Worm (Caenorhabditis elegans): ENCODE results near the gene cln-3.3.
"Not testable (repeated sequence)": the region's sequence is repeated elsewhere in the genome, so short reads cannot be mapped to it uniquely, and the experiment has no call there.

Gene cln-3.3

ce11 chrV:8683787-8684186 lies 935 bp downstream of the cln-3.3 start:
- TF ChIP-seq ceh-13 (GFP tag; optimal IDR thresholded peaks at IDR 0.05) (no peak), tbx-37 (GFP tag; conservative IDR thresholded peaks at IDR 0.05) (no peak)

- TF ChIP-seq hmg-4 (GFP tag; optimal IDR thresholded peaks at IDR 0.05) (no peak), ets-7 (tag; optimal IDR thresholded peaks at IDR 0.05) (no peak), sea-1 (GFP tag; conservative IDR thresholded peaks at IDR 0.05) (no peak), B0310.2 (tag; optimal IDR thresholded peaks at IDR 0.05) (no peak), pes-1 (GFP tag; IDR thresholded peaks at IDR 0.05) (no peak), tra-4 (tag; optimal IDR thresholded peaks at IDR 0.05) (no peak), tbx-37 (GFP tag; conservative IDR thresholded peaks at IDR 0.05) (no peak), hmbx-1 (tag; optimal IDR thresholded peaks at IDR 0.05) (no peak), ama-1 (optimal IDR thresholded peaks at IDR 0.05) (no peak), hnd-1 (tag; optimal IDR thresholded peaks at IDR 0.05) (no peak), aly-1 (tag; optimal IDR thresholded peaks at IDR 0.05) (no peak), ceh-13 (GFP tag; optimal IDR thresholded peaks at IDR 0.05) (no peak), flt-1 (GFP tag; IDR thresholded peaks at IDR 0.05) (no peak), F13C5.2 (tag; optimal IDR thresholded peaks at IDR 0.05) (no peak), tbx-11 (GFP tag; IDR thresholded peaks at IDR 0.05) (no peak)
These were observed 3.9 kb downstream of the cln-3.3 start, which contains the start of gene ZC190.7 for ce11 chrV:8686764-8687163. ZC190.7 (minus strand) TSS chrV:8686864.

- TF ChIP-seq hmbx-1 (tag; optimal IDR thresholded peaks at IDR 0.05), result no peak
- no peak for TF ChIP-seq flt-1 (GFP tag; IDR thresholded peaks at IDR 0.05)
- TF ChIP-seq ama-1 (optimal IDR thresholded peaks at IDR 0.05), result no peak
- TF ChIP-seq aly-1 (tag; optimal IDR thresholded peaks at IDR 0.05), result no peak
- TF ChIP-seq F13C5.2 (tag; optimal IDR thresholded peaks at IDR 0.05), result no peak
- TF ChIP-seq scrt-1 (GFP tag; IDR thresholded peaks at IDR 0.05), result no peak
- no peak for TF ChIP-seq tbx-37 (GFP tag; conservative IDR thresholded peaks at IDR 0.05)
- TF ChIP-seq hmg-4 (GFP tag; optimal IDR thresholded peaks at IDR 0.05), result no peak
- no peak for TF ChIP-seq hnd-1 (tag; optimal IDR thresholded peaks at IDR 0.05)
- TF ChIP-seq ceh-13 (GFP tag; optimal IDR thresholded peaks at IDR 0.05), result no peak
- no peak for TF ChIP-seq tbx-11 (GFP tag; IDR thresholded peaks at IDR 0.05)
- TF ChIP-seq tra-4 (tag; optimal IDR thresholded peaks at IDR 0.05), result no peak
- TF ChIP-seq sea-1 (GFP tag; conservative IDR thresholded peaks at IDR 0.05), result no peak
- TF ChIP-seq pes-1 (GFP tag; IDR thresholded peaks at IDR 0.05), result no peak
- TF ChIP-seq B0310.2 (tag; optimal IDR thresholded peaks at IDR 0.05), result no peak
- no peak for TF ChIP-seq ceh-36 (tag; optimal IDR thresholded peaks at IDR 0.05)
These were observed 4.9 kb downstream of the cln-3.3 start, which contains the start of gene ZC190.8 for ce11 chrV:8687707-8688106. ZC190.8 (minus strand) TSS chrV:8687807.

ce11 chrV:8696218-8696617 lies 13.4 kb downstream of the cln-3.3 start, which contains the start of gene ZC190.10:
ZC190.10 (minus strand) TSS chrV:8696318.
- not testable (repeated sequence) for TF ChIP-seq pes-1 (GFP tag; IDR thresholded peaks at IDR 0.05); hmbx-1 (tag; optimal IDR thresholded peaks at IDR 0.05); aly-1 (tag; optimal IDR thresholded peaks at IDR 0.05)

ce11 chrV:8711910-8712309 lies 29.1 kb downstream of the cln-3.3 start, which contains the start of gene ZC178.2:
ZC178.2 (minus strand) TSS chrV:8712010.
- TF ChIP-seq tra-4 (tag; optimal IDR thresholded peaks at IDR 0.05) (no peak), scrt-1 (GFP tag; IDR thresholded peaks at IDR 0.05) (no peak), aly-1 (tag; optimal IDR thresholded peaks at IDR 0.05) (no peak), tbx-37 (GFP tag; conservative IDR thresholded peaks at IDR 0.05) (no peak), F13C5.2 (tag; optimal IDR thresholded peaks at IDR 0.05) (no peak), flt-1 (GFP tag; IDR thresholded peaks at IDR 0.05) (no peak), ceh-36 (tag; optimal IDR thresholded peaks at IDR 0.05) (no peak), hmbx-1 (tag; optimal IDR thresholded peaks at IDR 0.05) (no peak), pes-1 (GFP tag; IDR thresholded peaks at IDR 0.05) (no peak), tbx-11 (GFP tag; IDR thresholded peaks at IDR 0.05) (no peak), hnd-1 (tag; optimal IDR thresholded peaks at IDR 0.05) (no peak), B0310.2 (tag; optimal IDR thresholded peaks at IDR 0.05) (no peak), sea-1 (GFP tag; conservative IDR thresholded peaks at IDR 0.05) (no peak)

- TF ChIP-seq sea-1 (GFP tag; conservative IDR thresholded peaks at IDR 0.05) (no peak), hmbx-1 (tag; optimal IDR thresholded peaks at IDR 0.05) (no peak), flt-1 (GFP tag; IDR thresholded peaks at IDR 0.05) (no peak), tbx-11 (GFP tag; IDR thresholded peaks at IDR 0.05) (no peak), ets-7 (tag; optimal IDR thresholded peaks at IDR 0.05) (no peak), B0310.2 (tag; optimal IDR thresholded peaks at IDR 0.05) (no peak), scrt-1 (GFP tag; IDR thresholded peaks at IDR 0.05) (no peak), tra-4 (tag; optimal IDR thresholded peaks at IDR 0.05) (no peak), hnd-1 (tag; optimal IDR thresholded peaks at IDR 0.05) (no peak), tbx-37 (GFP tag; conservative IDR thresholded peaks at IDR 0.05) (no peak), ceh-36 (tag; optimal IDR thresholded peaks at IDR 0.05) (no peak), aly-1 (tag; optimal IDR thresholded peaks at IDR 0.05) (no peak), pes-1 (GFP tag; IDR thresholded peaks at IDR 0.05) (no peak), ama-1 (optimal IDR thresholded peaks at IDR 0.05) (no peak), F13C5.2 (tag; optimal IDR thresholded peaks at IDR 0.05) (no peak), ceh-13 (GFP tag; optimal IDR thresholded peaks at IDR 0.05) (no peak), hmg-4 (GFP tag; optimal IDR thresholded peaks at IDR 0.05) (no peak)
These were observed 33.3 kb downstream of the cln-3.3 start, which contains the start of gene glr-5 for ce11 chrV:8716175-8716574. glr-5 (plus strand) TSS chrV:8716495.

ce11 chrV:8718399-8718798 lies 35.5 kb downstream of the cln-3.3 start:
- TF ChIP-seq hmg-4 (GFP tag; optimal IDR thresholded peaks at IDR 0.05) (no peak), ets-7 (tag; optimal IDR thresholded peaks at IDR 0.05) (no peak), ama-1 (optimal IDR thresholded peaks at IDR 0.05) (no peak), tra-4 (tag; optimal IDR thresholded peaks at IDR 0.05) (no peak), aly-1 (tag; optimal IDR thresholded peaks at IDR 0.05) (no peak), ceh-13 (GFP tag; optimal IDR thresholded peaks at IDR 0.05) (no peak), hnd-1 (tag; optimal IDR thresholded peaks at IDR 0.05) (no peak), sea-1 (GFP tag; conservative IDR thresholded peaks at IDR 0.05) (no peak), B0310.2 (tag; optimal IDR thresholded peaks at IDR 0.05) (no peak), pes-1 (GFP tag; IDR thresholded peaks at IDR 0.05) (no peak), ceh-36 (tag; optimal IDR thresholded peaks at IDR 0.05) (no peak), flt-1 (GFP tag; IDR thresholded peaks at IDR 0.05) (no peak), hmbx-1 (tag; optimal IDR thresholded peaks at IDR 0.05) (no peak)
